Worm (Caenorhabditis elegans) whole organism, L4 larva: Measurements from ENCODE around the gene bgnt-1.3.

Experiments
- D1046.2 ChIP-seq: fragments of 200-800 bp; sonication (Bioruptor generic); IDR thresholded peaks from 2 replicates; pipeline ENCODE4 v1.3.6; 2022; ENCODE audit warnings: missing genetic modification characterization, missing compliant biosample characterization
- F10B5.3 ChIP-seq: sonication (generic microtip); optimal IDR thresholded peaks from 2 replicates; lab custom pipeline; 2016; ENCODE audit warnings: mild to moderate bottlenecking, missing genetic modification characterization, missing compliant biosample characterization
- F44E2.7 ChIP-seq: fragments of 200-800 bp; sonication (Bioruptor generic); IDR thresholded peaks from 2 replicates; pipeline ENCODE4 v2.1.2; 2022; ENCODE audit warnings: missing genetic modification characterization, missing compliant biosample characterization
- F49E8.2 ChIP-seq: sonication (generic microtip); optimal IDR thresholded peaks from 2 replicates; lab custom pipeline; 2016; ENCODE audit warnings: missing compliant biosample characterization, mild to moderate bottlenecking, missing genetic modification characterization, borderline replicate concordance
- R02D3.7 ChIP-seq: fragments of 150-350 bp; sonication (generic microtip); optimal IDR thresholded peaks from 3 replicates; lab custom pipeline; 2014; ENCODE audit warnings: missing biosample characterization, missing genetic modification characterization
- ZK546.5 ChIP-seq, 2 experiments: sonication (generic microtip); optimal IDR thresholded peaks; 2 replicates each; lab custom pipeline; 2017; ENCODE audit warnings: missing biosample characterization in 2 of 2, missing genetic modification characterization in 2 of 2
- aha-1 ChIP-seq: fragments of 150-350 bp; peaks from one replicate; lab custom pipeline; 2014; ENCODE audit warnings: missing biosample characterization, missing genetic modification characterization
- aly-2 ChIP-seq: sonication (generic microtip); optimal IDR thresholded peaks from 2 replicates; lab custom pipeline; 2018; ENCODE audit warnings: missing biosample characterization, missing genetic modification characterization
- ceh-20 ChIP-seq: fragments of 200-800 bp; sonication (Bioruptor generic); IDR thresholded peaks from 2 replicates; pipeline ENCODE4 v1.3.6; 2022; ENCODE audit warnings: missing genetic modification reagents, missing genetic modification characterization, missing compliant biosample characterization
- ceh-28 ChIP-seq: fragments of 150-350 bp; optimal IDR thresholded peaks from 2 replicates; lab custom pipeline; 2014; ENCODE audit warnings: missing biosample characterization, missing genetic modification reagents, missing genetic modification characterization
- ceh-32 ChIP-seq: sonication (generic microtip); optimal IDR thresholded peaks from 2 replicates; lab custom pipeline; 2016; ENCODE audit warnings: mild to moderate bottlenecking, missing genetic modification characterization, missing compliant biosample characterization; ENCODE audit not compliant: poor library complexity
- daf-16 ChIP-seq, 3 experiments: sonication (generic microtip); optimal IDR thresholded peaks; 2 replicates each; lab custom pipeline; 2016 to 2017; ENCODE audit warnings: missing genetic modification characterization in 3 of 3, missing genetic modification reagents in 3 of 3, mild to moderate bottlenecking in 2 of 3, missing compliant biosample characterization in 2 of 3, missing biosample characterization in 1 of 3, moderate library complexity in 1 of 3
- daf-8 ChIP-seq: fragments of 200-800 bp; sonication (Bioruptor generic); IDR thresholded peaks from 2 replicates; pipeline ENCODE4 v1.3.6; 2022; ENCODE audit warnings: missing genetic modification characterization, missing compliant biosample characterization
- dmd-9 ChIP-seq: fragments of 200-800 bp; sonication (Bioruptor generic); IDR thresholded peaks from 2 replicates; pipeline ENCODE4 v1.3.6; 2022; ENCODE audit warnings: missing genetic modification reagents, missing genetic modification characterization, missing compliant biosample characterization
- dpl-1 ChIP-seq: fragments of 150-350 bp; optimal IDR thresholded peaks from 2 replicates; lab custom pipeline; 2014; ENCODE audit warnings: missing biosample characterization, missing genetic modification reagents, missing genetic modification characterization
- duxl-1 ChIP-seq: sonication (generic microtip); optimal IDR thresholded peaks from 2 replicates; lab custom pipeline; 2016; ENCODE audit warnings: mild to moderate bottlenecking, missing genetic modification characterization, moderate library complexity, missing compliant biosample characterization; ENCODE audit not compliant: poor library complexity
- fkh-10 ChIP-seq: fragments of 150-350 bp; optimal IDR thresholded peaks from 2 replicates; lab custom pipeline; 2014; ENCODE audit warnings: missing biosample characterization, missing genetic modification reagents, missing genetic modification characterization
- fos-1 ChIP-seq: fragments of 150-350 bp; optimal IDR thresholded peaks from 2 replicates; lab custom pipeline; 2014; ENCODE audit warnings: missing biosample characterization, missing genetic modification characterization
- gei-8 ChIP-seq: fragments of 200-800 bp; sonication (Bioruptor generic); optimal IDR thresholded peaks from 2 replicates; lab custom pipeline; 2018; ENCODE audit warnings: mild to moderate bottlenecking, missing genetic modification characterization, missing compliant biosample characterization
- hif-1 ChIP-seq, 2 experiments: sonication (generic microtip); optimal IDR thresholded peaks; 2 replicates each; lab custom pipeline; 2016 to 2017; ENCODE audit warnings: missing compliant biosample characterization in 2 of 2, missing genetic modification characterization in 2 of 2, missing genetic modification reagents in 2 of 2, missing genotype in 2 of 2, mild to moderate bottlenecking in 1 of 2
- hlh-30 ChIP-seq: sonication (generic microtip); optimal IDR thresholded peaks from 2 replicates; lab custom pipeline; 2017; ENCODE audit warnings: antibody characterized with exemption, mild to moderate bottlenecking, missing genetic modification characterization, missing compliant biosample characterization; ENCODE audit not compliant: insufficient read depth
- lim-7 ChIP-seq: fragments of 200-800 bp; sonication (Bioruptor generic); IDR thresholded peaks from 2 replicates; pipeline ENCODE4 v1.3.6; 2022; ENCODE audit warnings: missing genetic modification characterization, missing compliant biosample characterization
- lin-1 ChIP-seq: fragments of 200-800 bp; sonication (Bioruptor generic); IDR thresholded peaks from 2 replicates; pipeline ENCODE4 v1.3.6; 2022; ENCODE audit warnings: missing genetic modification reagents, missing genetic modification characterization, missing compliant biosample characterization
- madf-9 ChIP-seq: fragments of 200-800 bp; sonication (Bioruptor generic); conservative IDR thresholded peaks from 2 replicates; pipeline ENCODE4 v1.3.6; 2022; ENCODE audit warnings: missing genetic modification reagents, missing genetic modification characterization, missing compliant biosample characterization
- mdt-29 ChIP-seq: fragments of 200-800 bp; sonication (Bioruptor generic); IDR thresholded peaks from 2 replicates; pipeline ENCODE4 v1.3.6; 2022; ENCODE audit warnings: missing genetic modification reagents, missing genetic modification characterization, missing compliant biosample characterization
- mep-1 ChIP-seq: fragments of 150-350 bp; sonication (generic microtip); optimal IDR thresholded peaks from 3 replicates; lab custom pipeline; 2014; ENCODE audit warnings: missing biosample characterization, missing genetic modification characterization
- mes-2 ChIP-seq: sonication (generic microtip); optimal IDR thresholded peaks from 2 replicates; lab custom pipeline; 2016; ENCODE audit warnings: missing genotype, mild to moderate bottlenecking, missing genetic modification characterization, missing compliant biosample characterization; ENCODE audit not compliant: poor library complexity, severe bottlenecking
- nhr-102 ChIP-seq: sonication (generic microtip); optimal IDR thresholded peaks from 2 replicates; lab custom pipeline; 2016; ENCODE audit warnings: mild to moderate bottlenecking, missing genetic modification characterization, moderate library complexity, missing compliant biosample characterization
- nhr-237 ChIP-seq: sonication (generic microtip); optimal IDR thresholded peaks from 2 replicates; lab custom pipeline; 2017; ENCODE audit warnings: missing biosample characterization, missing genetic modification characterization
- nhr-41 ChIP-seq: fragments of 200-800 bp; sonication (Bioruptor generic); IDR thresholded peaks from 2 replicates; pipeline ENCODE4 v1.3.6; 2022; ENCODE audit warnings: missing genetic modification reagents, missing genetic modification characterization, missing compliant biosample characterization
- nhr-42 ChIP-seq: fragments of 200-800 bp; sonication (Bioruptor generic); IDR thresholded peaks from 2 replicates; pipeline ENCODE4 v1.3.6; 2022; ENCODE audit warnings: missing genetic modification characterization, missing compliant biosample characterization
- nhr-77 ChIP-seq: fragments of 150-350 bp; optimal IDR thresholded peaks from 2 replicates; lab custom pipeline; 2014; ENCODE audit warnings: missing biosample characterization, missing genetic modification characterization
- pha-4 ChIP-seq, 2 experiments: fragments of 150-350 bp in 1 of 2; fragments of 200-800 bp in 1 of 2; sonication (Bioruptor generic) in 1 of 2; IDR thresholded peaks in 1 of 2; optimal IDR thresholded peaks in 1 of 2; 2 replicates each; pipeline versions ENCODE4 v1.3.6 to Lab custom; 2014 to 2022; ENCODE audit warnings: missing genetic modification characterization in 2 of 2, missing genetic modification reagents in 2 of 2, missing biosample characterization in 1 of 2, missing compliant biosample characterization in 1 of 2
- sdz-12 ChIP-seq: fragments of 200-800 bp; sonication (Bioruptor generic); optimal IDR thresholded peaks from 2 replicates; lab custom pipeline; 2018; ENCODE audit warnings: mild to moderate bottlenecking, missing genetic modification characterization, missing compliant biosample characterization
- snpc-1.2 ChIP-seq: fragments of 200-800 bp; sonication (Bioruptor generic); IDR thresholded peaks from 2 replicates; pipeline ENCODE4 v1.3.6; 2022; ENCODE audit warnings: missing genetic modification reagents, missing genetic modification characterization, missing compliant biosample characterization
- spr-3 ChIP-seq: fragments of 200-800 bp; sonication (Bioruptor generic); optimal IDR thresholded peaks from 2 replicates; lab custom pipeline; 2018; ENCODE audit warnings: mild to moderate bottlenecking, missing genetic modification characterization, missing compliant biosample characterization
- tag-97 ChIP-seq: fragments of 200-800 bp; sonication (Bioruptor generic); IDR thresholded peaks from 2 replicates; pipeline ENCODE4 v1.3.6; 2022; ENCODE audit warnings: missing genetic modification characterization, missing compliant biosample characterization
- zfp-3 ChIP-seq: fragments of 200-800 bp; sonication (Bioruptor generic); conservative IDR thresholded peaks from 2 replicates; pipeline ENCODE4 v1.3.6; 2022; ENCODE audit warnings: missing genetic modification reagents, missing genetic modification characterization, missing compliant biosample characterization

bgnt-1.3 gene

ce11 chrV:16244078-16244477 is 12.2 kb downstream of the bgnt-1.3 start, which contains the start of gene srh-104 (continued):
- TF ChIP-seq R02D3.7 (tag; lab: Kevin White, UChicago) (no peak), ceh-32 (tag; lab: Kevin White, UChicago) (no peak), sdz-12 (GFP tag; lab: Kevin White, UChicago) (no peak), gei-8 (GFP tag; lab: Kevin White, UChicago) (no peak), F49E8.2 (tag; lab: Kevin White, UChicago) (no peak)
- TF ChIP-seq, all 104 proteins: peak for 0

- no peak for TF ChIP-seq mep-1 (tag; lab: Kevin White, UChicago)
- no peak for TF ChIP-seq nhr-102 (tag; lab: Kevin White, UChicago)
- TF ChIP-seq F10B5.3 (tag; lab: Kevin White, UChicago): no peak
- TF ChIP-seq spr-3: no peak
- TF ChIP-seq duxl-1: no peak
- TF ChIP-seq ceh-28: no peak
- TF ChIP-seq dmd-9 (GFP tag; lab: Robert Waterston, UW): no peak
- no peak for TF ChIP-seq hif-1 (tag; optimal IDR thresholded peaks at IDR 0.05; lab: Kevin White, UChicago)
- TF ChIP-seq nhr-77: no peak
- no peak for TF ChIP-seq snpc-1.2 (GFP tag; lab: Robert Waterston, UW)
- TF ChIP-seq F44E2.7 (GFP tag; lab: Robert Waterston, UW): no peak
- TF ChIP-seq tag-97 (GFP tag; lab: Robert Waterston, UW): no peak
- no peak for TF ChIP-seq lim-7 (GFP tag; lab: Robert Waterston, UW)
- TF ChIP-seq daf-16 (GFP tag; optimal IDR thresholded peaks at IDR 0.05; lab: Kevin White, UChicago): no peak
- TF ChIP-seq daf-16 (tag; optimal IDR thresholded peaks at IDR 0.05; lab: Kevin White, UChicago): no peak
These were observed 19.1 kb downstream of the bgnt-1.3 start, which contains the start of gene F21H7.5 for ce11 chrV:16237223-16237622. TSS of gene F21H7.5 (plus strand) at chrV:16237523.

ce11 chrV:16235647-16236046 is 20.6 kb downstream of the bgnt-1.3 start, which contains the start of gene srh-98:
TSS of gene srh-98 (minus strand) at chrV:16235747.
- peak; percentile 65 for TF ChIP-seq aha-1
- no peak for TF ChIP-seq tag-97 (GFP tag; lab: Robert Waterston, UW)
- no peak for TF ChIP-seq aly-2 (tag; lab: Kevin White, UChicago)
- TF ChIP-seq hlh-30: no peak

ce11 chrV:16235135-16235534 is 21.2 kb downstream of the bgnt-1.3 start, which contains the start of gene F21H7.3:
TSS of gene F21H7.3 (minus strand) at chrV:16235235.
- TF ChIP-seq aha-1: no peak
- TF ChIP-seq, all 104 proteins: peak for 0

- no peak for TF ChIP-seq ceh-28
- TF ChIP-seq mdt-29: no peak
- TF ChIP-seq ceh-32 (tag; lab: Kevin White, UChicago): no peak
- no peak for TF ChIP-seq dpl-1
- TF ChIP-seq D1046.2: no peak
- no peak for TF ChIP-seq fkh-10 (GFP tag; lab: Kevin White, UChicago)
- TF ChIP-seq ZK546.5 (tag; optimal IDR thresholded peaks at IDR 0.05; lab: Kevin White, UChicago): no peak
- TF ChIP-seq nhr-42: no peak
- TF ChIP-seq mes-2 (tag; lab: Kevin White, UChicago): no peak
- TF ChIP-seq nhr-237 (tag; lab: Kevin White, UChicago): no peak
- TF ChIP-seq nhr-102 (tag; lab: Kevin White, UChicago): no peak
- TF ChIP-seq lin-1 (GFP tag; lab: Robert Waterston, UW): no peak
- TF ChIP-seq pha-4 (GFP tag; IDR thresholded peaks at IDR 0.05; lab: Robert Waterston, UW): no peak
- no peak for TF ChIP-seq pha-4 (tag; optimal IDR thresholded peaks at IDR 0.05; lab: Kevin White, UChicago)
- TF ChIP-seq ceh-20 (GFP tag; lab: Robert Waterston, UW): no peak
- TF ChIP-seq madf-9: no peak
- TF ChIP-seq nhr-41 (GFP tag; lab: Robert Waterston, UW): no peak
- TF ChIP-seq daf-8 (GFP tag; lab: Robert Waterston, UW): no peak
- no peak for TF ChIP-seq fos-1 (tag; lab: Kevin White, UChicago)
- no peak for TF ChIP-seq zfp-3 (GFP tag; lab: Robert Waterston, UW)
These were observed 22.7 kb downstream of the bgnt-1.3 start, which contains the start of gene clec-233 for ce11 chrV:16233624-16234023. TSS of gene clec-233 (plus strand) at chrV:16233924.
